Fruit fly (Drosophila melanogaster) whole organism, embryonic: ENCODE measurements around the gene CG6790.

Experiments used
- Adf1 ChIP-seq: fragments of 200-800 bp; sonication (Bioruptor generic); IDR thresholded peaks from 2 replicates; pipeline ENCODE4 v1.3.6; 2022; ENCODE audit warnings: missing biosample characterization, missing genetic modification characterization
- Asciz ChIP-seq: fragments of 200-800 bp; sonication (Bioruptor generic); optimal IDR thresholded peaks from 2 replicates; lab custom pipeline; 2017; ENCODE audit warnings: missing biosample characterization, mild to moderate bottlenecking, missing genetic modification characterization, missing genetic modification reagents
- Atf-2 ChIP-seq: fragments of 200-800 bp; sonication (Bioruptor generic); optimal IDR thresholded peaks from 2 replicates; lab custom pipeline; 2016; ENCODE audit warnings: missing biosample characterization, missing genetic modification characterization
- CG10543 ChIP-seq: fragments of 200-800 bp; sonication (Bioruptor generic); optimal IDR thresholded peaks from 3 replicates; lab custom pipeline; 2017; ENCODE audit warnings: missing biosample characterization, mild to moderate bottlenecking, missing genetic modification characterization, moderate library complexity
- CG10654 ChIP-seq: fragments of 200-800 bp; sonication (Bioruptor generic); optimal IDR thresholded peaks from 2 replicates; lab custom pipeline; 2016; ENCODE audit warnings: missing biosample characterization, missing genetic modification characterization
- CG1233 ChIP-seq: fragments of 200-800 bp; sonication (Bioruptor generic); optimal IDR thresholded peaks from 4 replicates; lab custom pipeline; 2018; ENCODE audit warnings: missing biosample characterization, mild to moderate bottlenecking, missing genetic modification characterization
- CG12769 ChIP-seq: fragments of 200-800 bp; sonication (Bioruptor generic); optimal IDR thresholded peaks from 2 replicates; lab custom pipeline; 2019; ENCODE audit warnings: missing biosample characterization, mild to moderate bottlenecking, missing genetic modification characterization, moderate library complexity
- CG13424 ChIP-seq: fragments of 200-800 bp; sonication (Bioruptor generic); optimal IDR thresholded peaks from 2 replicates; lab custom pipeline; 2019; ENCODE audit warnings: missing biosample characterization, mild to moderate bottlenecking, missing genetic modification characterization, moderate library complexity
- CG13775 ChIP-seq: fragments of 200-800 bp; sonication (Bioruptor generic); optimal IDR thresholded peaks from 3 replicates; lab custom pipeline; 2017; ENCODE audit warnings: missing biosample characterization, mild to moderate bottlenecking, missing genetic modification characterization
- CG16815 ChIP-seq: fragments of 200-800 bp; sonication (Bioruptor generic); optimal IDR thresholded peaks from 3 replicates; lab custom pipeline; 2017; ENCODE audit warnings: missing biosample characterization, mild to moderate bottlenecking, missing genetic modification characterization
- CG17385 ChIP-seq: fragments of 200-800 bp; sonication (Bioruptor generic); optimal IDR thresholded peaks from 3 replicates; lab custom pipeline; 2018; ENCODE audit warnings: missing biosample characterization, mild to moderate bottlenecking, missing genetic modification characterization
- CG17568 ChIP-seq: fragments of 200-800 bp; sonication (Bioruptor generic); optimal IDR thresholded peaks from 2 replicates; lab custom pipeline; 2018; ENCODE audit warnings: missing biosample characterization, mild to moderate bottlenecking, missing genetic modification characterization, moderate library complexity
- CG31224 ChIP-seq: fragments of 200-800 bp; sonication (Bioruptor generic); IDR thresholded peaks from 2 replicates; pipeline ENCODE4 v1.3.6; 2022; ENCODE audit warnings: missing biosample characterization, missing genetic modification characterization
- CG3838 ChIP-seq: fragments of 200-800 bp; sonication (Bioruptor generic); optimal IDR thresholded peaks from 3 replicates; lab custom pipeline; 2016; ENCODE audit warnings: missing biosample characterization, missing genetic modification characterization
- CG4617 ChIP-seq: fragments of 200-800 bp; sonication (Bioruptor generic); optimal IDR thresholded peaks from 3 replicates; lab custom pipeline; 2016; ENCODE audit warnings: missing biosample characterization, missing genetic modification characterization, borderline replicate concordance
- CG6689 ChIP-seq: fragments of 200-800 bp; sonication (Bioruptor generic); IDR thresholded peaks from 2 replicates; pipeline ENCODE4 v1.3.6; 2022; ENCODE audit warnings: missing biosample characterization, missing genetic modification characterization
- CG6765 ChIP-seq: fragments of 200-800 bp; sonication (Bioruptor generic); optimal IDR thresholded peaks from 3 replicates; lab custom pipeline; 2017; ENCODE audit warnings: missing biosample characterization, mild to moderate bottlenecking, missing genetic modification characterization
- CG7745 ChIP-seq: fragments of 200-800 bp; sonication (Bioruptor generic); optimal IDR thresholded peaks from 2 replicates; lab custom pipeline; 2018; ENCODE audit warnings: missing biosample characterization, mild to moderate bottlenecking, missing genetic modification characterization, moderate library complexity
- CG7928 ChIP-seq: fragments of 200-800 bp; sonication (Bioruptor generic); optimal IDR thresholded peaks from 2 replicates; lab custom pipeline; 2017; ENCODE audit warnings: missing biosample characterization, mild to moderate bottlenecking, missing genetic modification characterization
- CG8478 ChIP-seq: fragments of >200 bp; optimal IDR thresholded peaks from 2 replicates; lab custom pipeline; 2018
- CTCF ChIP-seq: fragments of 200-800 bp; sonication (Bioruptor generic); optimal IDR thresholded peaks from 2 replicates; lab custom pipeline; 2017; ENCODE audit warnings: missing biosample characterization, mild to moderate bottlenecking, missing genetic modification characterization, moderate library complexity
- Camta ChIP-seq: fragments of 200-800 bp; sonication (Bioruptor generic); optimal IDR thresholded peaks from 2 replicates; lab custom pipeline; 2016; ENCODE audit warnings: missing biosample characterization, missing genetic modification characterization
- CkIIα-i1 ChIP-seq: fragments of 200-800 bp; sonication (Bioruptor generic); IDR thresholded peaks from 2 replicates; pipeline ENCODE4 v1.3.6; 2022; ENCODE audit warnings: missing biosample characterization, missing genetic modification characterization
- CoRest ChIP-seq: fragments of 200-800 bp; sonication (Bioruptor generic); optimal IDR thresholded peaks from 3 replicates; lab custom pipeline; 2018; ENCODE audit warnings: missing biosample characterization, mild to moderate bottlenecking, missing genetic modification characterization, moderate library complexity
- D ChIP-seq, 2 experiments: fragments of 200-800 bp in 1 of 2; fragments of >200 bp in 1 of 2; sonication (Bioruptor generic) in 1 of 2; optimal IDR thresholded peaks; 2 replicates in 1 of 2; 3 replicates in 1 of 2; lab custom pipeline; 2017; ENCODE audit warnings: mild to moderate bottlenecking in 1 of 2, missing biosample characterization in 1 of 2, missing genetic modification characterization in 1 of 2, missing genetic modification reagents in 1 of 2
- Dek ChIP-seq: fragments of 200-800 bp; sonication (Bioruptor generic); optimal IDR thresholded peaks from 3 replicates; lab custom pipeline; 2019; ENCODE audit warnings: missing biosample characterization, mild to moderate bottlenecking, missing genetic modification characterization, moderate library complexity
- Lpt ChIP-seq: fragments of >200 bp; optimal IDR thresholded peaks from 2 replicates; lab custom pipeline; 2018; ENCODE audit warnings: missing biosample characterization, missing genetic modification characterization
- MBD-R2 ChIP-seq: fragments of 200-800 bp; sonication (Bioruptor generic); IDR thresholded peaks from 2 replicates; pipeline ENCODE4 v1.3.6; 2022; ENCODE audit warnings: missing biosample characterization, missing genetic modification characterization
- NK7.1 ChIP-seq: fragments of 200-800 bp; sonication (Bioruptor generic); optimal IDR thresholded peaks from 3 replicates; lab custom pipeline; 2016; ENCODE audit warnings: missing biosample characterization, missing genetic modification characterization
- Nf-YA ChIP-seq: fragments of 200-800 bp; sonication (Bioruptor generic); IDR thresholded peaks from 2 replicates; pipeline ENCODE4 v1.3.6; 2022; ENCODE audit warnings: missing biosample characterization, missing genetic modification characterization
- Poxn ChIP-seq: fragments of 200-800 bp; sonication (Bioruptor generic); IDR thresholded peaks from 2 replicates; pipeline ENCODE4 v1.3.6; 2022; ENCODE audit warnings: missing biosample characterization, missing genetic modification characterization
- Stat92E ChIP-seq, 3 experiments: fragments of >200 bp in 2 of 3; fragments of 200-800 bp in 1 of 3; sonication (Bioruptor generic) in 1 of 3; optimal IDR thresholded peaks; 2 replicates each; lab custom pipeline; 2017 to 2019; ENCODE audit warnings: missing biosample characterization in 3 of 3, missing genetic modification characterization in 3 of 3, mild to moderate bottlenecking in 1 of 3, moderate library complexity in 1 of 3
- cad ChIP-seq: fragments of >200 bp; optimal IDR thresholded peaks from 2 replicates; lab custom pipeline; 2017; ENCODE audit warnings: missing biosample characterization, missing genetic modification characterization
- caup ChIP-seq: fragments of 200-800 bp; sonication (Bioruptor generic); optimal IDR thresholded peaks from 3 replicates; lab custom pipeline; 2017; ENCODE audit warnings: missing biosample characterization, mild to moderate bottlenecking, missing genetic modification characterization, moderate library complexity; ENCODE audit not compliant: severe bottlenecking
- cg ChIP-seq: fragments of 200-800 bp; sonication (Bioruptor generic); optimal IDR thresholded peaks from 3 replicates; lab custom pipeline; 2019; ENCODE audit warnings: missing biosample characterization, mild to moderate bottlenecking, missing genetic modification characterization, moderate library complexity
- gsb ChIP-seq: fragments of 200-800 bp; sonication (Bioruptor generic); IDR thresholded peaks from 2 replicates; pipeline ENCODE4 v1.3.6; 2022; ENCODE audit warnings: missing biosample characterization, missing genetic modification characterization
- gt ChIP-seq: fragments of 200-800 bp; sonication (Bioruptor generic); IDR thresholded peaks from 2 replicates; pipeline ENCODE4 v1.3.6; 2022; ENCODE audit warnings: missing biosample characterization, missing genetic modification characterization
- h ChIP-seq: fragments of >200 bp; optimal IDR thresholded peaks from 2 replicates; lab custom pipeline; 2017
- kay ChIP-seq: fragments of 200-800 bp; sonication (Bioruptor generic); optimal IDR thresholded peaks from 2 replicates; lab custom pipeline; 2016; ENCODE audit warnings: missing biosample characterization, missing genetic modification characterization
- klu ChIP-seq: fragments of 200-800 bp; sonication (Bioruptor generic); IDR thresholded peaks from 2 replicates; pipeline ENCODE4 v1.3.6; 2022; ENCODE audit warnings: missing biosample characterization, missing genetic modification characterization
- nerfin-2 ChIP-seq: fragments of 200-800 bp; sonication (Bioruptor generic); IDR thresholded peaks from 2 replicates; pipeline ENCODE4 v1.3.6; 2022; ENCODE audit warnings: missing biosample characterization, missing genetic modification characterization; ENCODE audit not compliant: partially characterized antibody
- nom ChIP-seq: fragments of 200-800 bp; sonication (Bioruptor generic); optimal IDR thresholded peaks from 2 replicates; lab custom pipeline; 2017; ENCODE audit warnings: missing biosample characterization, missing genetic modification characterization, mild to moderate bottlenecking, moderate library complexity, missing genetic modification reagents
- phol ChIP-seq: fragments of 200-800 bp; sonication (Bioruptor generic); optimal IDR thresholded peaks from 3 replicates; lab custom pipeline; 2018; ENCODE audit warnings: missing biosample characterization, mild to moderate bottlenecking, missing genetic modification characterization, moderate library complexity
- pum ChIP-seq: fragments of 200-800 bp; sonication (Bioruptor generic); optimal IDR thresholded peaks from 2 replicates; lab custom pipeline; 2016; ENCODE audit warnings: missing biosample characterization, missing genetic modification characterization
- rib ChIP-seq: fragments of 200-800 bp; sonication (Bioruptor generic); IDR thresholded peaks from 2 replicates; pipeline ENCODE4 v1.3.6; 2022; ENCODE audit warnings: missing biosample characterization, missing genetic modification characterization
- row ChIP-seq: fragments of 200-800 bp; sonication (Bioruptor generic); IDR thresholded peaks from 3 replicates; pipeline ENCODE4 v1.3.6; 2022; ENCODE audit warnings: missing biosample characterization, missing genetic modification characterization
- run ChIP-seq: fragments of 200-800 bp; sonication (Bioruptor generic); optimal IDR thresholded peaks from 3 replicates; lab custom pipeline; 2018; ENCODE audit warnings: missing biosample characterization, mild to moderate bottlenecking, missing genetic modification characterization
- so ChIP-seq: fragments of 200-800 bp; sonication (Bioruptor generic); IDR thresholded peaks from 3 replicates; pipeline ENCODE4 v1.3.6; 2022; ENCODE audit warnings: missing biosample characterization, missing genetic modification characterization
- sug ChIP-seq: fragments of 200-800 bp; optimal IDR thresholded peaks from 2 replicates; lab custom pipeline; 2019; ENCODE audit warnings: missing biosample characterization, mild to moderate bottlenecking, missing genetic modification characterization, moderate library complexity
- usp ChIP-seq: fragments of >200 bp; optimal IDR thresholded peaks from 2 replicates; lab custom pipeline; 2017; ENCODE audit warnings: missing biosample characterization, missing genetic modification characterization
- wor ChIP-seq: fragments of 200-800 bp; sonication (Bioruptor generic); IDR thresholded peaks from 2 replicates; pipeline ENCODE4 v1.3.6; 2022; ENCODE audit warnings: missing biosample characterization, missing genetic modification characterization

Gene CG6790

DNA sequence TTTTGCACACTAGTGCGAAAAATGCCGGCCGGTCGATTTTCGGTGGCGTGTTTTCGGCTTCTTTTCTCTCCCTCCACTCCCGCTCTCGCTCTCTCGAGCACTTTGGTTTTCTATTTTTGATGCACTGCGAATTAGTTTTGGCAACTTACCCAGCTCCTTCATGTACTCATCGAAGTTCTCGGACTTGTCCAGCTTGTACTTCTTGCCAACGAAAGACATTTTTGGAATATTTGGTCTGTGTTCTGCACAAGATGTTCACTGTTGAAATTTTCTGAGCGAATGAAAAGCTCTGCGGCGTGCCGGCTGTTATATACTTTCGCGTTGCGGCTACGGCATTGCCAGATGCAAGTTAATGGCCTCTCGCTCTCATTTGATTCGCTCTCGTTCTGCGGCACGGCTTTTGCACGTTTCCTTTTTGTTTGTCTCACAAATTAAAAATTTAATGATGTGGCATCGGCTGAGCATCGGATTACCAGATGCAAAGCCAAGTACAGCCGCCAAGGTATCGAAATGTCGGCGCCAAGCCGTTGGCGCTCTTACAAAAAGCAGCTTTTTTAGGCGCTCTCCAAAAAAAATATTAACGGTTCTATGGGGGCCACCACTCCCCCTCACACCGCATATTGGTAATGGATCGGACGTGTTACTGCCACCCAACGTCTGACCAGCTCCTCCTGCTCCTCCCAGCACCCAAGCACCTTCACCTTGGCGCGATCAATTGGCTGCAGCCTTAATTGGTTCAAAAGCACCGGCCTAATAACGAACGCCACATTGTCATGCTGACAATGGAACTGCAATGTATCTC, 11.6 kb downstream of the CG6790 start, which contains the start of the genes fabp and sea (continued):
- TF ChIP-seq sug (tag; lab: Kevin White, UChicago) (peak; percentile 3), CkIIα-i1 (GFP tag; lab: Robert Waterston, UW) (no peak), CG10654 (GFP tag; lab: Kevin White, UChicago) (no peak), gt (GFP tag; lab: Robert Waterston, UW) (no peak), CG3838 (GFP tag; lab: Kevin White, UChicago) (no peak), h (lab: Kevin White, UChicago) (no peak), caup (GFP tag; lab: Kevin White, UChicago) (no peak), CG10543 (GFP tag; lab: Kevin White, UChicago) (peak; percentile 39), CG1233 (no peak), cad (GFP tag; lab: Kevin White, UChicago) (no peak), CG7745 (tag; lab: Kevin White, UChicago) (no peak), CoRest (no peak), CG16815 (GFP tag; lab: Kevin White, UChicago) (no peak), Stat92E (GFP tag; optimal IDR thresholded peaks at IDR 0.05; lab: Kevin White, UChicago) (no peak), nerfin-2 (GFP tag; lab: Robert Waterston, UW) (no peak), CTCF (GFP tag; lab: Kevin White, UChicago) (no peak), CG31224 (GFP tag; lab: Robert Waterston, UW) (no peak), klu (no peak), CG7928 (GFP tag; lab: Kevin White, UChicago) (no peak), nom (GFP tag; lab: Kevin White, UChicago) (peak; percentile 72), CG17385 (GFP tag; lab: Kevin White, UChicago) (peak; percentile 21), Dek (tag; lab: Kevin White, UChicago) (no peak), rib (GFP tag; lab: Robert Waterston, UW) (peak; percentile 68), phol (tag; lab: Kevin White, UChicago) (no peak), row (GFP tag; lab: Robert Waterston, UW) (no peak), NK7.1 (no peak), usp (GFP tag; lab: Kevin White, UChicago) (no peak), Asciz (GFP tag; lab: Kevin White, UChicago) (no peak), CG6689 (no peak), CG17568 (no peak), pum (GFP tag; lab: Kevin White, UChicago) (no peak), gsb (GFP tag; lab: Robert Waterston, UW) (no peak), so (GFP tag; lab: Robert Waterston, UW) (peak; percentile 48; the same call in 2 of the 3 replicates), Lpt (GFP tag; lab: Kevin White, UChicago) (no peak), Poxn (no peak), Atf-2 (GFP tag; lab: Kevin White, UChicago) (no peak), CG4617 (no peak), kay (no peak), cg (GFP tag; lab: Kevin White, UChicago) (no peak), CG13424 (tag; lab: Kevin White, UChicago) (no peak), wor (GFP tag; lab: Robert Waterston, UW) (no peak), Adf1 (GFP tag; lab: Robert Waterston, UW) (no peak), Nf-YA (GFP tag; lab: Robert Waterston, UW) (no peak), CG12769 (tag; lab: Kevin White, UChicago) (no peak), run (tag; lab: Kevin White, UChicago) (no peak), CG6765 (GFP tag; lab: Kevin White, UChicago) (peak; percentile 45), Camta (GFP tag; lab: Kevin White, UChicago) (no peak), CG13775 (no peak), CG8478 (lab: Kevin White, UChicago) (no peak), MBD-R2 (no peak), D (optimal IDR thresholded peaks at IDR 0.05; lab: Kevin White, UChicago) (no peak), D (GFP tag; optimal IDR thresholded peaks at IDR 0.05; lab: Kevin White, UChicago) (no peak)
